Worm (Caenorhabditis elegans): Measurements from ENCODE around the gene C36E6.2.

C36E6.2 gene

ce11 chrX:17456536-17457165 lies 5.2 kb downstream of the C36E6.2 start, which contains the start of gene mlc-2:
Gene mlc-2 (minus strand): TSS chrX:17456586.
- TF ChIP-seq lsy-12 (tag; optimal IDR thresholded peaks at IDR 0.05) (no peak), nhr-76 (tag; optimal IDR thresholded peaks at IDR 0.05) (no peak), pha-4 (tag; optimal IDR thresholded peaks at IDR 0.05) (peak; percentile 19), lin-15B (tag; optimal IDR thresholded peaks at IDR 0.05) (no peak), mml-1 (tag; optimal IDR thresholded peaks at IDR 0.05) (no peak), elt-1 (tag; optimal IDR thresholded peaks at IDR 0.05) (no peak), eor-1 (tag; optimal IDR thresholded peaks at IDR 0.05) (no peak), nhr-25 (tag; optimal IDR thresholded peaks at IDR 0.05) (no peak), ceh-82 (tag; optimal IDR thresholded peaks at IDR 0.05) (no peak), lin-39 (tag; optimal IDR thresholded peaks at IDR 0.05) (peak; percentile 8), nhr-23 (tag; optimal IDR thresholded peaks at IDR 0.05) (no peak), nfya-1 (tag; optimal IDR thresholded peaks at IDR 0.05; ENCODE audit: insufficient read depth) (no peak), nhr-28 (tag; optimal IDR thresholded peaks at IDR 0.05) (no peak), nhr-237 (tag; optimal IDR thresholded peaks at IDR 0.05) (no peak)

- no peak for TF ChIP-seq fos-1 (tag; optimal IDR thresholded peaks at IDR 0.05)
- TF ChIP-seq snpc-4 (tag; optimal IDR thresholded peaks at IDR 0.05): no peak
- no peak for TF ChIP-seq mml-1 (tag; optimal IDR thresholded peaks at IDR 0.05)
- TF ChIP-seq elt-2 (tag; optimal IDR thresholded peaks at IDR 0.05): no peak
These were observed 7.4 kb downstream of the C36E6.2 start, which contains the start of gene mlc-1 for ce11 chrX:17458887-17459286. Gene mlc-1 (plus strand): TSS chrX:17459210.

- TF ChIP-seq pha-4 (tag; optimal IDR thresholded peaks at IDR 0.05): no peak
- peak; percentile 53 for TF ChIP-seq lin-39 (tag; optimal IDR thresholded peaks at IDR 0.05)
- TF ChIP-seq tbx-2 (tag; optimal IDR thresholded peaks at IDR 0.05): no peak
- TF ChIP-seq snpc-4 (tag; optimal IDR thresholded peaks at IDR 0.05): no peak
- no peak for TF ChIP-seq egl-27 (tag; optimal IDR thresholded peaks at IDR 0.05)
- TF ChIP-seq elt-3 (tag; optimal IDR thresholded peaks at IDR 0.05): no peak
- TF ChIP-seq nfya-1 (tag; optimal IDR thresholded peaks at IDR 0.05; ENCODE audit: insufficient read depth): peak; percentile 22
- TF ChIP-seq fkh-10 (GFP tag; optimal IDR thresholded peaks at IDR 0.05): no peak
- TF ChIP-seq ama-1 (optimal IDR thresholded peaks at IDR 0.05): no peak
- no peak for TF ChIP-seq nhr-28 (tag; optimal IDR thresholded peaks at IDR 0.05)
- no peak for TF ChIP-seq nhr-237 (tag; optimal IDR thresholded peaks at IDR 0.05)
- no peak for TF ChIP-seq hmg-11 (tag; optimal IDR thresholded peaks at IDR 0.05)
- no peak for TF ChIP-seq lin-15B (tag; optimal IDR thresholded peaks at IDR 0.05)
These were observed 10.5 kb downstream of the C36E6.2 start for ce11 chrX:17461958-17462357.

ce11 chrX:17464801-17465200 lies 13.3 kb downstream of the C36E6.2 start, which contains the start of gene slc-17.1:
Gene slc-17.1 (minus strand): TSS chrX:17464901.
- TF ChIP-seq fos-1 (tag; optimal IDR thresholded peaks at IDR 0.05) (no peak), unc-39 (tag; optimal IDR thresholded peaks at IDR 0.05) (no peak), mdl-1 (tag; optimal IDR thresholded peaks at IDR 0.05) (no peak), nhr-237 (tag; optimal IDR thresholded peaks at IDR 0.05) (no peak), lin-15B (tag; optimal IDR thresholded peaks at IDR 0.05) (no peak), snpc-4 (tag; optimal IDR thresholded peaks at IDR 0.05) (no peak)

ce11 chrX:17466615-17467014 lies 15.1 kb downstream of the C36E6.2 start, which contains the start of gene ZK54.3:
Gene ZK54.3 (minus strand): TSS chrX:17467005.
- peak; percentile 51 for TF ChIP-seq nfya-1 (tag; optimal IDR thresholded peaks at IDR 0.05; ENCODE audit: insufficient read depth)
- TF ChIP-seq fkh-2 (tag; optimal IDR thresholded peaks at IDR 0.05): no peak
- TF ChIP-seq mml-1 (tag; optimal IDR thresholded peaks at IDR 0.05): no peak
- no peak for TF ChIP-seq jun-1 (tag; optimal IDR thresholded peaks at IDR 0.05)
- TF ChIP-seq elt-3 (tag; optimal IDR thresholded peaks at IDR 0.05): no peak
- no peak for TF ChIP-seq tbx-2 (tag; optimal IDR thresholded peaks at IDR 0.05)
- no peak for TF ChIP-seq egl-27 (tag; optimal IDR thresholded peaks at IDR 0.05)
- TF ChIP-seq eor-1 (tag; optimal IDR thresholded peaks at IDR 0.05): no peak

ce11 chrX:17468483-17468882 lies 17.0 kb downstream of the C36E6.2 start:
- TF ChIP-seq elt-1 (tag; optimal IDR thresholded peaks at IDR 0.05): no peak
- TF ChIP-seq ztf-11 (tag; optimal IDR thresholded peaks at IDR 0.05): no peak
- no peak for TF ChIP-seq skn-1 (tag; optimal IDR thresholded peaks at IDR 0.05)
- no peak for TF ChIP-seq elt-3 (tag; optimal IDR thresholded peaks at IDR 0.05)
- TF ChIP-seq R02D3.7 (tag; optimal IDR thresholded peaks at IDR 0.05): no peak
- no peak for TF ChIP-seq zag-1 (tag; optimal IDR thresholded peaks at IDR 0.05)
- TF ChIP-seq unc-62 (GFP tag; optimal IDR thresholded peaks at IDR 0.05): no peak
- TF ChIP-seq mdl-1 (tag; optimal IDR thresholded peaks at IDR 0.05): no peak
- no peak for TF ChIP-seq nhr-23 (tag; optimal IDR thresholded peaks at IDR 0.05)
- TF ChIP-seq lin-15B (tag; optimal IDR thresholded peaks at IDR 0.05): no peak
- no peak for TF ChIP-seq nhr-67 (tag; optimal IDR thresholded peaks at IDR 0.05)
- no peak for TF ChIP-seq ceh-82 (tag; optimal IDR thresholded peaks at IDR 0.05)

All from whole organism, L3 larva.